Fruit fly (Drosophila melanogaster): ENCODE results near the gene dac.

DNA sequence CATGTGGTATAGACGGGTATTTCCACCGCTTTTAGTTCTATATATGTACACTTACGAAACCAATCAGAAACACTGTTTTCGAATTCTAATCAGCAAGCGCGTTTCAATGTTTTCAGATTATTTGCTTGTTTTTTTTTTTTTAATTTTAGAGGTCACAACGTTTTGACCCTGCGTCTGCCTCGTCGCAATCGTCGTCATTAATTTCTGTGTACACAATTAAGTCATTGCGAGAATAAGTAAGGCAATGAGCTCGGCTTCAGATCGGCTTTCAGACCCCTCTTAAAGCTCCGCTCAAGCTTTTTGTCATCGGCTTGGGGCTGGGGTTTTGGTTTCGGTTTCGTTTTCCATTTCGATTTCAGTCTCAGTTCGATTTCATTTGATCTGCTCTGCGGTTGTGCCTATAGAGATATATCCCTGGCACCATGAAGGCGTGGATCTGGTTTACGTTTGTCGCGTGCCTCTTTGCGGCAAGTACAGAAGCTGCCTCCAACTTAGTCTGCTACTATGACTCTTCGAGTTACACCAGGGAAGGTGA, 38.8 kb downstream of the dac start, which contains the start of gene Idgf2:
- TF ChIP-seq CG8478 (optimal IDR thresholded peaks at IDR 0.05) (no peak), CTCF (optimal IDR thresholded peaks at IDR 0.05) (no peak)

Data from S2 (cell line).